ENCODE assay signal across 2 worm cellular contexts in the genomic region with DNA sequence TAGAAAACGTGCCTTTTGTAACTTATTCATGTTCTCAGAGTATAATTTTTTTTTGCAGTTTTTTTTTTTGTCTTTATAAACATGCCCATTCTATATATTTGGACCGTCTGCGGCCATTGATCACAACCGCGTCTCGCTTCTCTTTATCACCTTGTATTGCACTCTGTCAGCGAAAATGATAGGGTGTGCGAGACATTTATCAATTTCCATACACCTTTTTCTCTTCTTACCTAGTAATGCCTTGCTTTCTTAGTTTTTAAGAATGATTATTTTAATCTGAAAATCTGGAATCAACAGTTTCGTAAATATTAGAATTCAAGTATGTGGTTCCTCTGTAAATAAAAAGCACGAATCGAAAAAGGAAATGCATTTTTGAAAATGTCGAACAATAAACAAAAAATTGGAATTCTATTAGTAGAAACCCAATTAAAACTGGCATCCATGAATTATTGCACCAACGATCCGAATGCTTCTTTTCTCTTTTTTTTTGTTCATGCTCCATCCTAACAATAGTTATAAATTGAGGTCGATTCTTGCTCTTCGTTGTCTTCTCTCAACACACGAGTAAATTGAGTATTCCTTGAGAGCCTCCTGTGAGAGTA.
TF ChIP-seq lines count a peak whose summit lies in the region.

No protein-coding gene starts in this region.

TF ChIP-seq in whole organism, L4 larva, 104 proteins besides CTCF, POLR2A, EP300 and RAD21 (continued from another document):
- TF ChIP-seq lir-3 (tag; optimal IDR thresholded peaks at IDR 0.05; lab: Kevin White, UChicago) (no peak), dmd-6 (GFP tag; IDR thresholded peaks at IDR 0.05; lab: Robert Waterston, UW) (peak; percentile 32; the same call in 1 of the 2 replicates), egl-27 (tag; optimal IDR thresholded peaks at IDR 0.05; lab: Kevin White, UChicago) (no peak), ctbp-1 (GFP tag; IDR thresholded peaks at IDR 0.05; lab: Robert Waterston, UW) (no peak), pqm-1 (tag; optimal IDR thresholded peaks at IDR 0.05; lab: Kevin White, UChicago) (peak; percentile 38), Y105C5A.15 (GFP tag; IDR thresholded peaks at IDR 0.05; lab: Robert Waterston, UW) (no peak), dve-1 (tag; optimal IDR thresholded peaks at IDR 0.05; lab: Kevin White, UChicago; ENCODE audit: insufficient read depth) (peak; percentile 50), daf-16 (GFP tag; optimal IDR thresholded peaks at IDR 0.05; lab: Kevin White, UChicago) (no peak), daf-16 (tag; optimal IDR thresholded peaks at IDR 0.05; lab: Kevin White, UChicago) (peak; percentile 74), ces-1 (GFP tag; optimal IDR thresholded peaks at IDR 0.05; lab: Kevin White, UChicago) (peak; percentile 11), lim-7 (GFP tag; IDR thresholded peaks at IDR 0.05; lab: Robert Waterston, UW) (no peak), arid-1 (GFP tag; conservative IDR thresholded peaks at IDR 0.05; lab: Robert Waterston, UW) (0 out of 2 replicates have a peak, but pooled peaks have one; percentile 18), dpl-1 (GFP tag; optimal IDR thresholded peaks at IDR 0.05; lab: Kevin White, UChicago) (no peak), zip-11 (GFP tag; IDR thresholded peaks at IDR 0.05; lab: Robert Waterston, UW) (no peak), fos-1 (tag; optimal IDR thresholded peaks at IDR 0.05; lab: Kevin White, UChicago) (no peak)
TF ChIP-seq in whole organism, L4 larva: peak in this region for 14.

TF ChIP-seq in whole organism, young adult, 124 proteins besides CTCF, POLR2A, EP300 and RAD21 (continued from another document):
- TF ChIP-seq ztf-22 (GFP tag; optimal IDR thresholded peaks at IDR 0.05; lab: Kevin White, UChicago) (no peak), let-607 (tag; optimal IDR thresholded peaks at IDR 0.05; lab: Kevin White, UChicago) (no peak), ceh-91 (GFP tag; IDR thresholded peaks at IDR 0.05; lab: Robert Waterston, UW) (no peak), F49E8.2 (tag; optimal IDR thresholded peaks at IDR 0.05; lab: Kevin White, UChicago; ENCODE audit: insufficient read depth) (peak; percentile 24), D2030.7 (GFP tag; IDR thresholded peaks at IDR 0.05; lab: Robert Waterston, UW) (no peak; the same call in 1 of the 2 replicates), madf-8 (GFP tag; conservative IDR thresholded peaks at IDR 0.05; lab: Robert Waterston, UW) (no peak), chd-7 (tag; optimal IDR thresholded peaks at IDR 0.05; lab: Kevin White, UChicago) (no peak), F37B4.10 (GFP tag; IDR thresholded peaks at IDR 0.05; lab: Robert Waterston, UW) (no peak), nhr-120 (GFP tag; IDR thresholded peaks at IDR 0.05; lab: Robert Waterston, UW) (no peak), snpc-1.1 (tag; optimal IDR thresholded peaks at IDR 0.05; lab: Kevin White, UChicago; ENCODE audit: insufficient read depth) (no peak), F22D6.2 (tag; optimal IDR thresholded peaks at IDR 0.05; lab: Kevin White, UChicago) (no peak), cebp-1 (GFP tag; IDR thresholded peaks at IDR 0.05; lab: Robert Waterston, UW) (no peak), cebp-1 (tag; optimal IDR thresholded peaks at IDR 0.05; lab: Kevin White, UChicago) (no peak), tbp1 (GFP tag; optimal IDR thresholded peaks at IDR 0.05; lab: Kevin White, UChicago) (peak; percentile 7), dox-1 (GFP tag; IDR thresholded peaks at IDR 0.05; lab: Robert Waterston, UW) (no peak), F52B5.7 (tag; optimal IDR thresholded peaks at IDR 0.05; lab: Kevin White, UChicago) (no peak), Y95B8A.8 (GFP tag; IDR thresholded peaks at IDR 0.05; lab: Robert Waterston, UW) (no peak)
TF ChIP-seq in whole organism, young adult: peak in this region for 11.
